Worm (Caenorhabditis elegans) whole organism, mixed stage, embryonic: ENCODE results near the gene Y32F6B.1.

Experiments
- M03D4.4 ChIP-seq: sonication (generic microtip); optimal IDR thresholded peaks from 2 replicates; lab custom pipeline; 2017; ENCODE audit warnings: mild to moderate bottlenecking, missing genetic modification characterization, missing compliant biosample characterization
- bed-3 ChIP-seq: fragments of 200-800 bp; sonication (Bioruptor generic); optimal IDR thresholded peaks from 3 replicates; lab custom pipeline; 2018; ENCODE audit warnings: mild to moderate bottlenecking, missing genetic modification characterization, moderate library complexity, missing compliant biosample characterization
- blmp-1 ChIP-seq: fragments of 150-350 bp; optimal IDR thresholded peaks from 2 replicates; lab custom pipeline; 2014; ENCODE audit warnings: missing biosample characterization, missing genetic modification characterization
- ceh-39 ChIP-seq: fragments of 150-350 bp; optimal IDR thresholded peaks from 2 replicates; lab custom pipeline; 2014; ENCODE audit warnings: missing biosample characterization, missing genetic modification characterization
- ceh-43 ChIP-seq: fragments of 200-800 bp; sonication (Bioruptor generic); optimal IDR thresholded peaks from 2 replicates; lab custom pipeline; 2018; ENCODE audit warnings: mild to moderate bottlenecking, missing genetic modification characterization, moderate library complexity, missing compliant biosample characterization
- ceh-83 ChIP-seq: fragments of 200-800 bp; sonication (Bioruptor generic); optimal IDR thresholded peaks from 2 replicates; lab custom pipeline; 2018; ENCODE audit warnings: mild to moderate bottlenecking, missing genetic modification characterization, missing compliant biosample characterization
- ces-1 ChIP-seq: fragments of 150-350 bp; optimal IDR thresholded peaks from 2 replicates; lab custom pipeline; 2014; ENCODE audit warnings: missing biosample characterization, missing genetic modification reagents, missing genetic modification characterization
- cnd-1 ChIP-seq: fragments of 200-800 bp; sonication (Bioruptor generic); optimal IDR thresholded peaks from 2 replicates; lab custom pipeline; 2018; ENCODE audit warnings: mild to moderate bottlenecking, missing genetic modification characterization, missing compliant biosample characterization
- drap-1 ChIP-seq: fragments of 200-800 bp; sonication (Bioruptor generic); optimal IDR thresholded peaks from 3 replicates; lab custom pipeline; 2018; ENCODE audit warnings: mild to moderate bottlenecking, missing genetic modification characterization, missing compliant biosample characterization
- flh-1 ChIP-seq: fragments of 200-800 bp; sonication (Bioruptor generic); optimal IDR thresholded peaks from 2 replicates; lab custom pipeline; 2018; ENCODE audit warnings: mild to moderate bottlenecking, missing genetic modification characterization, moderate library complexity, missing compliant biosample characterization
- lin-13 ChIP-seq: fragments of 150-350 bp; optimal IDR thresholded peaks from 2 replicates; lab custom pipeline; 2014; ENCODE audit warnings: missing biosample characterization, missing genetic modification characterization
- lin-32 ChIP-seq: fragments of 200-800 bp; sonication (Bioruptor generic); optimal IDR thresholded peaks from 2 replicates; lab custom pipeline; 2018; ENCODE audit warnings: mild to moderate bottlenecking, missing genetic modification characterization, missing compliant biosample characterization
- lsy-2 ChIP-seq: fragments of 150-350 bp; optimal IDR thresholded peaks from 2 replicates; lab custom pipeline; 2014; ENCODE audit warnings: missing biosample characterization, missing genetic modification characterization
- mab-5 ChIP-seq: fragments of 150-350 bp; optimal IDR thresholded peaks from 2 replicates; lab custom pipeline; 2014; ENCODE audit warnings: missing biosample characterization, missing genetic modification characterization
- mep-1 ChIP-seq: fragments of 150-350 bp; optimal IDR thresholded peaks from 2 replicates; lab custom pipeline; 2017; ENCODE audit warnings: missing biosample characterization, missing genetic modification reagents, missing genetic modification characterization, inconsistent platforms
- mls-2 ChIP-seq: sonication (generic microtip); optimal IDR thresholded peaks from 2 replicates; lab custom pipeline; 2016; ENCODE audit warnings: mild to moderate bottlenecking, missing genetic modification characterization, moderate library complexity, missing compliant biosample characterization
- nhr-12 ChIP-seq: fragments of 150-350 bp; optimal IDR thresholded peaks from 2 replicates; lab custom pipeline; 2014; ENCODE audit warnings: missing biosample characterization, missing genetic modification characterization
- nhr-2 ChIP-seq: fragments of 150-350 bp; optimal IDR thresholded peaks from 2 replicates; lab custom pipeline; 2014; ENCODE audit warnings: missing biosample characterization, missing genetic modification characterization
- nhr-237 ChIP-seq: fragments of 150-350 bp; optimal IDR thresholded peaks from 2 replicates; lab custom pipeline; 2014; ENCODE audit warnings: missing biosample characterization, missing genetic modification characterization
- nhr-28 ChIP-seq: fragments of 150-350 bp; optimal IDR thresholded peaks from 2 replicates; lab custom pipeline; 2014; ENCODE audit warnings: missing biosample characterization, missing genetic modification characterization
- nhr-76 ChIP-seq: sonication (generic microtip); optimal IDR thresholded peaks from 2 replicates; lab custom pipeline; 2017; ENCODE audit warnings: missing biosample characterization, missing genetic modification characterization
- pha-4 ChIP-seq: fragments of 150-350 bp; optimal IDR thresholded peaks from 2 replicates; lab custom pipeline; 2018; ENCODE audit warnings: missing biosample characterization, missing genetic modification reagents, missing genetic modification characterization
- sem-2 ChIP-seq: fragments of 200-800 bp; sonication (Bioruptor generic); optimal IDR thresholded peaks from 2 replicates; lab custom pipeline; 2018; ENCODE audit warnings: mild to moderate bottlenecking, missing genetic modification characterization, missing compliant biosample characterization
- snpc-4 ChIP-seq: fragments of 150-350 bp; optimal IDR thresholded peaks from 2 replicates; lab custom pipeline; 2014; ENCODE audit warnings: missing biosample characterization, missing genetic modification characterization
- tbx-8 ChIP-seq: fragments of 200-800 bp; sonication (Bioruptor generic); optimal IDR thresholded peaks from 2 replicates; lab custom pipeline; 2018; ENCODE audit warnings: mild to moderate bottlenecking, missing genetic modification characterization, moderate library complexity, missing compliant biosample characterization
- unc-120 ChIP-seq: sonication (generic microtip); optimal IDR thresholded peaks from 2 replicates; lab custom pipeline; 2017; ENCODE audit warnings: missing genetic modification characterization, missing compliant biosample characterization; ENCODE audit not compliant: poor library complexity, severe bottlenecking
- unc-39 ChIP-seq: fragments of 150-350 bp; optimal IDR thresholded peaks from 2 replicates; lab custom pipeline; 2014; ENCODE audit warnings: missing biosample characterization, missing genetic modification characterization

Y32F6B.1 gene

DNA sequence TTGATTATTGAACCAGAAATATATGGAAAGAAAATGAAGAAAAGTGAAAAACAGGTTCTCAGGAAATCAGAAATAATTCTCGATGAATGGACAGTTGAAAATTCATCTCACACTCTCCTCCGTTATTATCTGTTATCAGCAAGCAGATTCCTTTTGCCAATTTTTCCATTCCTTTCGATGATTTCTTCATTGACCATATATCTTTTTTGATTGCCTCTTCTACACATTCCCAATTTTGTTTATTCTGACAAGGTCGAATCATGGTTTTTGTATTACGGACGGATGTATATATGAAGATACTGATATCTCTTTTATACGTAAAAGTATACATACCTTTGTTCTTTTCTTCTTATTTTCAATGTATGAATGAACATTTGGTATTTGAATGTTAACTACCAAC, 23.9 kb downstream of the Y32F6B.1 start:
- no peak for TF ChIP-seq sem-2 (GFP tag; lab: Kevin White, UChicago)
- no peak for TF ChIP-seq ceh-43
- no peak for TF ChIP-seq bed-3 (GFP tag; lab: Kevin White, UChicago)

DNA sequence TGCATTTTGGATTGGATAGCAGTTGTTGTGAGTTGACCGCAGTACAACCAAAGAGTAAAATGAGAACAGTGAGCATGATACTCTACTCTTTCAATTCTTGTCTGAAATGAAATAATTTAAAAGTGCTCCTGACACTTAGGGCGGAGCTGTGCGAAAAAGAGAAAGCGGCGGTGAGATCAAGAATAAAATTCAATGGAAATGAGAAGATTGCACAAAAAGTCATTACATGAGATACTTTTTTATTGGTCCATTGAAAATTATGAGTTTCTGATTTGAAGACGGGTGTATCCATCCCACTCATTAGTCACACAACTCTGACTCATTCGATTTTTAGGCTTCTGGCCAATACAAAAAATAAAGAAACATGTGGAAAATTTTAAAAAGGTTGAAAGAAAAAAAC, 27.3 kb downstream of the Y32F6B.1 start, which contains the start of gene F22E12.1:
Gene F22E12.1, minus strand, starts transcription at position 101 of the 400 bp plus-strand sequence.
- no peak for TF ChIP-seq ceh-39 (tag; lab: Kevin White, UChicago)
- TF ChIP-seq blmp-1, result no peak
- TF ChIP-seq drap-1 (GFP tag; lab: Kevin White, UChicago), result no peak
- TF ChIP-seq bed-3 (GFP tag; lab: Kevin White, UChicago), result no peak
- TF ChIP-seq ceh-83 (GFP tag; lab: Kevin White, UChicago), result no peak
- TF ChIP-seq pha-4 (tag; lab: Kevin White, UChicago), result no peak
- no peak for TF ChIP-seq ceh-43
- no peak for TF ChIP-seq ces-1 (GFP tag; lab: Kevin White, UChicago)
- TF ChIP-seq M03D4.4 (tag; lab: Kevin White, UChicago), result no peak
- TF ChIP-seq unc-120, result no peak
- no peak for TF ChIP-seq flh-1 (GFP tag; lab: Kevin White, UChicago)
- no peak for TF ChIP-seq nhr-76
- TF ChIP-seq lin-32 (GFP tag; lab: Kevin White, UChicago), result no peak
- no peak for TF ChIP-seq nhr-2 (tag; lab: Kevin White, UChicago)

DNA sequence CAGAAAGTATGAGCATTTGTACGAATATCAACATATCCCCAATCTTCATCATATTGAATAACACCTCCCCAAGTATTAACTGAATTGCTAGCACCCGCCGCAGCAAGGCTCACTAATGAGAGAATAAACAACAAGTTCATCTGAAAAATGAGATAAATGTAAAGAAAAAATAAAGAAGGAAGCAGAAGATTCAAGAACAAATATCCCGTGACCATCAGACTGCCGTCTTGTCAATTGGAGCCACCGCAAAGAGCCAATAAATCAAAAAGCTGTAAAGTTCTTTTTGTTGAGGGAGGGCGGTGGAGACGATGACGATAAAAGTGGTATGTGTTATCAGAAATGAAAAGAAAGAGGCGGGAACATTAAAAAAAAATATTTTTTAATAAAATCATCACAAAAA, 31.1 kb downstream of the Y32F6B.1 start, which contains the start of gene Y32F6A.5:
Gene Y32F6A.5, minus strand, starts transcription at position 140 of the 400 bp plus-strand sequence.
- no peak for TF ChIP-seq lsy-2 (tag; lab: Kevin White, UChicago)
- no peak for TF ChIP-seq mab-5 (tag; lab: Kevin White, UChicago)
- no peak for TF ChIP-seq ceh-43
- TF ChIP-seq snpc-4 (tag; lab: Kevin White, UChicago), result no peak
- TF ChIP-seq unc-120, result no peak
- no peak for TF ChIP-seq tbx-8 (GFP tag; lab: Kevin White, UChicago)
- TF ChIP-seq ceh-83 (GFP tag; lab: Kevin White, UChicago), result no peak
- TF ChIP-seq nhr-237 (tag; lab: Kevin White, UChicago), result no peak
- TF ChIP-seq cnd-1 (tag; lab: Kevin White, UChicago), result no peak
- TF ChIP-seq mls-2 (tag; lab: Kevin White, UChicago), result no peak
- no peak for TF ChIP-seq nhr-28
- TF ChIP-seq ces-1 (GFP tag; lab: Kevin White, UChicago), result no peak
- TF ChIP-seq unc-39, result no peak
- TF ChIP-seq, all 35 proteins: peak for 0

DNA sequence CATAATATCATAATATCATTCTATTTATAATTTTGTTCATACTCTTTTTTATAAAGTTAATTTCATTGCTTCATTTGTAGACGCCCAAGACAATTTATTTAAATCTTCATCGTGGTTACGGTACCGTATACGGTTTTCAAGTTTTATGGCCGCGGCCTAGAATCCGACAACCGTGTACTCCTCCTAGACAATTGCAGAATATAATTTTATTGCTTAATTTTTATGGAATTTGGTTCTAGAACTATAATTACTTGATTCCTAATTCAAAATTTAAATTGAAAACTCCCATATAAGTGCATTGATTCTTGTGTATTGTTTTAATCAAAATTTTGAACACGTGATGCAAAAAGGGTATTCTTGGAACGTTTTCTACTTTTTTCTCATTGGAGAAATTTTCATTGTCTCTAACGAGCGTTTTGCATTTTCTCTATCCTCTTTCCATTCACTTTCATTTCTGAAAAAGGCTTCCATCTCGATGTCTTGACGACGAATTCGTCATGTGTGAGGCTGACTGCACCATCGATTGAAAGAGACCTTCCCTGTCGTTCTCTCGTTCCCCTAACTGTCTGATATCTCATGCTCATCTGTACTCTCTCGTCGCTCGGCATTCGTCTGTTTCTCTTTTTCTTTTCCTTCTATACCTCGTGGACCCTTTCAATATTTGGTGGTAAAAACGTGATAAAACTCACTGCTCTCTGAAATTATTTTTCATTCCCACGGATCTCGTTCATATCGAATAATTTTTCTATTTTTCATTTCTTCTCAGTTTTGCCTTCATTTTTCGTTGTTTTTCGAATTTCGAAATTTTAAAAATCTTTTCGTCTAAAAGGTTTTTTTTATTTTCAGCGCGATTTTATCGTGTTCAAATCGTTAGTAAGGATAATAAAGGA, 43.2 kb downstream of the Y32F6B.1 start, which contains the start of gene pap-1:
Gene pap-1, plus strand, starts transcription at position 840 of the 890 bp plus-strand sequence.
- TF ChIP-seq nhr-12, result no peak
- no peak for TF ChIP-seq ces-1 (GFP tag; lab: Kevin White, UChicago)
- TF ChIP-seq lsy-2 (tag; lab: Kevin White, UChicago), result peak; percentile 61
- TF ChIP-seq unc-120, result peak; percentile 8

DNA sequence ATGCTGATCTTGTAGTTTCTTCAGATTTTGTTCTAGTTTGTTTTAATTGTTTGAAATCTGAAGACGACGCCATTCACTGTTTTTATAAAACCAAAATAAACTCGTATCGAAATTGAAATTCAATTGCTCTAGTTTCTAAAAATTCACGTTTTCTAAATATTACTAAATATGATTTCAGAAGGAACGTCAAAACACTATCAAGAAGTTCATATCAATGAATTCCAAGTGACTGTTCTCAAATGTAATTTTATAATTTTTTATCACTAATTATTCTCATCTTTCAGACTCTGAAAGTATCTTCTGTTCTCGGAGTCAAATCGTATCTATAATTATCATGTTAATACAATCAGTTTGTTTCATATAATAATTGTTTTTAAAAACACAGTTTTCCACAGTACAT, 43.8 kb downstream of the Y32F6B.1 start, which contains the start of gene snf-10:
Gene snf-10, minus strand, starts transcription at position 101 of the 400 bp plus-strand sequence.
- TF ChIP-seq nhr-12 (no peak), lin-13 (tag; lab: Kevin White, UChicago) (no peak), lin-32 (GFP tag; lab: Kevin White, UChicago) (no peak), ces-1 (GFP tag; lab: Kevin White, UChicago) (no peak), sem-2 (GFP tag; lab: Kevin White, UChicago) (no peak), bed-3 (GFP tag; lab: Kevin White, UChicago) (no peak), nhr-28 (no peak), mab-5 (tag; lab: Kevin White, UChicago) (no peak), blmp-1 (no peak), mep-1 (tag; lab: Kevin White, UChicago) (no peak), drap-1 (GFP tag; lab: Kevin White, UChicago) (no peak), unc-120 (no peak)

DNA sequence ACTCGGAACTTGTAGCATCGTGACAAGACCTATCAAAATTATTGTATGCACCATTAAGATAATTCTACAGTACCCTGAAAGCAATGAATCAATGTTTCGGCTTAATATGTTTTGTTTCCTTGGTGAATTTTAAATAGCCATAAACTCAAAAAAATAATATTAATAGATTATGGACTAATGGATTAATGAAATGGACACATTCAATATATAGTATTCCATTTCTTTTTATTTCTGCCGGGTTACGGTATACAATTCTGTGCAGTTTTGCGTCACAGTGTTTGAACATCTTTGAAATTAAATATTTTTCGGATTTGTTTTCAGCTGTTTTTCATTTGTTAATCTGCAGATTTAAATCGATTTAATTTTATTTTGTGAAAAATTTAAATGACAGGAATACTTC, 47.9 kb downstream of the Y32F6B.1 start, which contains the start of gene set-22:
Gene set-22, plus strand, starts transcription at position 301 of the 400 bp plus-strand sequence.
- TF ChIP-seq cnd-1 (tag; lab: Kevin White, UChicago), result no peak
